ENCODE assay signal across 1 fruit fly cellular context in genomic region chr3L:22835144-22835964, dm6.
TF ChIP-seq lines count a peak whose summit lies in the region.

jim (minus strand) TSS chr3L:22835194.

TF ChIP-seq in whole organism, embryonic, 481 proteins besides CTCF, POLR2A, EP300 and RAD21 (continued from another document and continues in another):
- TF ChIP-seq CG3847 (GFP tag; IDR thresholded peaks at IDR 0.05; lab: Robert Waterston, UW) (no peak), tna (GFP tag; IDR thresholded peaks at IDR 0.05; lab: Robert Waterston, UW; ENCODE audit: partially characterized antibody) (no peak), yki (optimal IDR thresholded peaks at IDR 0.05; lab: Kevin White, UChicago) (peak; percentile 42), CG30020 (tag; optimal IDR thresholded peaks at IDR 0.05; lab: Kevin White, UChicago) (no peak), CHES-1-like (GFP tag; optimal IDR thresholded peaks at IDR 0.05; lab: Kevin White, UChicago) (no peak), CG3065 (GFP tag; optimal IDR thresholded peaks at IDR 0.05; lab: Kevin White, UChicago) (no peak), CG17612 (GFP tag; IDR thresholded peaks at IDR 0.05; lab: Robert Waterston, UW) (no peak), PHDP (tag; optimal IDR thresholded peaks at IDR 0.05; lab: Kevin White, UChicago) (peak; percentile 28), CG11723 (GFP tag; optimal IDR thresholded peaks at IDR 0.05; lab: Kevin White, UChicago) (peak; percentile 14), CG6854 (GFP tag; optimal IDR thresholded peaks at IDR 0.05; lab: Kevin White, UChicago) (peak; percentile 57), knrl (GFP tag; IDR thresholded peaks at IDR 0.05; lab: Robert Waterston, UW; ENCODE audit: partially characterized antibody) (no peak; the same call in 2 of the 3 replicates), lbe (GFP tag; optimal IDR thresholded peaks at IDR 0.05; lab: Kevin White, UChicago) (peak; percentile 43), CG18599 (GFP tag; optimal IDR thresholded peaks at IDR 0.05; lab: Kevin White, UChicago) (peak; percentile 49), CG3995 (GFP tag; optimal IDR thresholded peaks at IDR 0.05; lab: Kevin White, UChicago) (no peak), NC2α (GFP tag; optimal IDR thresholded peaks at IDR 0.05; lab: Kevin White, UChicago) (no peak), CG13296 (GFP tag; optimal IDR thresholded peaks at IDR 0.05; lab: Kevin White, UChicago) (no peak), CG6654 (GFP tag; optimal IDR thresholded peaks at IDR 0.05; lab: Kevin White, UChicago) (no peak), CG2116 (GFP tag; optimal IDR thresholded peaks at IDR 0.05; lab: Kevin White, UChicago) (no peak), Asciz (GFP tag; optimal IDR thresholded peaks at IDR 0.05; lab: Kevin White, UChicago) (no peak), fru (optimal IDR thresholded peaks at IDR 0.05; lab: Kevin White, UChicago) (no peak), hb (GFP tag; IDR thresholded peaks at IDR 0.05; lab: Robert Waterston, UW; ENCODE audit: partially characterized antibody) (no peak), CG1792 (GFP tag; optimal IDR thresholded peaks at IDR 0.05; lab: Kevin White, UChicago) (no peak), CG10267 (tag; optimal IDR thresholded peaks at IDR 0.05; lab: Kevin White, UChicago) (no peak), chm (GFP tag; IDR thresholded peaks at IDR 0.05; lab: Robert Waterston, UW) (no peak), CG12659 (GFP tag; optimal IDR thresholded peaks at IDR 0.05; lab: Kevin White, UChicago) (no peak), ase (GFP tag; IDR thresholded peaks at IDR 0.05; lab: Robert Waterston, UW) (no peak), C15 (GFP tag; IDR thresholded peaks at IDR 0.05; lab: Robert Waterston, UW) (no peak), CG14860 (GFP tag; IDR thresholded peaks at IDR 0.05; lab: Robert Waterston, UW; ENCODE audit: partially characterized antibody) (no peak), ken (GFP tag; IDR thresholded peaks at IDR 0.05; lab: Robert Waterston, UW) (peak; percentile 20; the same call in 1 of the 3 replicates), grau (tag; optimal IDR thresholded peaks at IDR 0.05; lab: Kevin White, UChicago) (no peak), Xrp1 (GFP tag; IDR thresholded peaks at IDR 0.05; lab: Robert Waterston, UW) (no peak), mirr (GFP tag; optimal IDR thresholded peaks at IDR 0.05; lab: Kevin White, UChicago) (peak; percentile 49), row (GFP tag; IDR thresholded peaks at IDR 0.05; lab: Robert Waterston, UW) (no peak), B-H2 (GFP tag; optimal IDR thresholded peaks at IDR 0.05; lab: Kevin White, UChicago) (no peak), Stat92E (GFP tag; optimal IDR thresholded peaks at IDR 0.05; lab: Kevin White, UChicago) (no peak), corto (GFP tag; optimal IDR thresholded peaks at IDR 0.05; lab: Kevin White, UChicago) (peak; percentile 63), danr (GFP tag; IDR thresholded peaks at IDR 0.05; lab: Robert Waterston, UW) (no peak; the same call in 1 of the 2 replicates), hkb (optimal IDR thresholded peaks at IDR 0.05; lab: Kevin White, UChicago) (no peak), hkb (GFP tag; IDR thresholded peaks at IDR 0.05; lab: Robert Waterston, UW) (no peak), so (GFP tag; IDR thresholded peaks at IDR 0.05; lab: Robert Waterston, UW) (peak; percentile 24; the same call in 1 of the 3 replicates), ap (GFP tag; IDR thresholded peaks at IDR 0.05; lab: Robert Waterston, UW) (no peak), tio (GFP tag; optimal IDR thresholded peaks at IDR 0.05; lab: Kevin White, UChicago) (no peak), slbo (GFP tag; IDR thresholded peaks at IDR 0.05; lab: Robert Waterston, UW) (peak; percentile 23; the same call in 1 of the 2 replicates), CG12236 (GFP tag; optimal IDR thresholded peaks at IDR 0.05; lab: Kevin White, UChicago) (no peak), crp (GFP tag; optimal IDR thresholded peaks at IDR 0.05; lab: Kevin White, UChicago) (no peak), nau (GFP tag; optimal IDR thresholded peaks at IDR 0.05; lab: Kevin White, UChicago) (peak; percentile 25), Antp (GFP tag; optimal IDR thresholded peaks at IDR 0.05; lab: Kevin White, UChicago) (no peak), klu (GFP tag; IDR thresholded peaks at IDR 0.05; lab: Robert Waterston, UW) (no peak), Ssrp (tag; optimal IDR thresholded peaks at IDR 0.05; lab: Kevin White, UChicago) (no peak), CG14710 (tag; optimal IDR thresholded peaks at IDR 0.05; lab: Kevin White, UChicago) (no peak), sna (GFP tag; IDR thresholded peaks at IDR 0.05; lab: Robert Waterston, UW; ENCODE audit: partially characterized antibody) (peak; percentile 65), CG17912 (GFP tag; optimal IDR thresholded peaks at IDR 0.05; lab: Kevin White, UChicago) (no peak), CG15514 (GFP tag; optimal IDR thresholded peaks at IDR 0.05; lab: Kevin White, UChicago) (peak; percentile 25), CG11398 (GFP tag; optimal IDR thresholded peaks at IDR 0.05; lab: Kevin White, UChicago) (no peak), ERR (GFP tag; optimal IDR thresholded peaks at IDR 0.05; lab: Kevin White, UChicago) (peak; percentile 0), gcm2 (GFP tag; optimal IDR thresholded peaks at IDR 0.05; lab: Kevin White, UChicago) (no peak), pros (GFP tag; optimal IDR thresholded peaks at IDR 0.05; lab: Kevin White, UChicago) (peak; percentile 58), CG17328 (GFP tag; IDR thresholded peaks at IDR 0.05; lab: Robert Waterston, UW) (no peak), CG9215 (GFP tag; IDR thresholded peaks at IDR 0.05; lab: Robert Waterston, UW) (no peak), CG7786 (GFP tag; optimal IDR thresholded peaks at IDR 0.05; lab: Kevin White, UChicago) (no peak), dysf (GFP tag; IDR thresholded peaks at IDR 0.05; lab: Robert Waterston, UW) (peak; percentile 29; the same call in 1 of the 3 replicates), ara (GFP tag; IDR thresholded peaks at IDR 0.05; lab: Robert Waterston, UW) (no peak), CG4424 (GFP tag; optimal IDR thresholded peaks at IDR 0.05; lab: Kevin White, UChicago) (no peak), CG12942 (GFP tag; optimal IDR thresholded peaks at IDR 0.05; lab: Kevin White, UChicago) (no peak), CG33557 (GFP tag; optimal IDR thresholded peaks at IDR 0.05; lab: Kevin White, UChicago) (no peak), CG15479 (GFP tag; optimal IDR thresholded peaks at IDR 0.05; lab: Kevin White, UChicago) (no peak), CG10979 (tag; optimal IDR thresholded peaks at IDR 0.05; lab: Kevin White, UChicago) (no peak), zfh1 (GFP tag; IDR thresholded peaks at IDR 0.05; lab: Robert Waterston, UW) (no peak), ind (GFP tag; optimal IDR thresholded peaks at IDR 0.05; lab: Kevin White, UChicago) (no peak), CG31224 (GFP tag; IDR thresholded peaks at IDR 0.05; lab: Robert Waterston, UW) (no peak), Elba2 (GFP tag; optimal IDR thresholded peaks at IDR 0.05; lab: Kevin White, UChicago) (no peak), Camta (GFP tag; optimal IDR thresholded peaks at IDR 0.05; lab: Kevin White, UChicago) (no peak), Atf6 (GFP tag; IDR thresholded peaks at IDR 0.05; lab: Robert Waterston, UW) (peak; percentile 32; the same call in 1 of the 2 replicates), Hr3 (GFP tag; optimal IDR thresholded peaks at IDR 0.05; lab: Kevin White, UChicago) (no peak), Ets97D (GFP tag; optimal IDR thresholded peaks at IDR 0.05; lab: Kevin White, UChicago) (no peak), CG4282 (GFP tag; optimal IDR thresholded peaks at IDR 0.05; lab: Kevin White, UChicago) (no peak), Ptx1 (GFP tag; IDR thresholded peaks at IDR 0.05; lab: Robert Waterston, UW) (no peak), zf30C (GFP tag; optimal IDR thresholded peaks at IDR 0.05; lab: Kevin White, UChicago) (no peak), Hmx (GFP tag; optimal IDR thresholded peaks at IDR 0.05; lab: Kevin White, UChicago) (no peak), CG17385 (GFP tag; optimal IDR thresholded peaks at IDR 0.05; lab: Kevin White, UChicago) (peak; percentile 6), NFAT (GFP tag; IDR thresholded peaks at IDR 0.05; lab: Robert Waterston, UW) (peak; percentile 45; the same call in 1 of the 2 replicates), aop (GFP tag; IDR thresholded peaks at IDR 0.05; lab: Robert Waterston, UW) (no peak), ftz-f1 (GFP tag; optimal IDR thresholded peaks at IDR 0.05; lab: Kevin White, UChicago) (peak; percentile 18), pfk (GFP tag; optimal IDR thresholded peaks at IDR 0.05; lab: Kevin White, UChicago) (no peak), unc-4 (GFP tag; IDR thresholded peaks at IDR 0.05; lab: Robert Waterston, UW; ENCODE audit: partially characterized antibody) (no peak; the same call in 1 of the 2 replicates), CG7357 (GFP tag; IDR thresholded peaks at IDR 0.05; lab: Robert Waterston, UW) (no peak), CG3838 (GFP tag; optimal IDR thresholded peaks at IDR 0.05; lab: Kevin White, UChicago) (no peak), stc (GFP tag; IDR thresholded peaks at IDR 0.05; lab: Robert Waterston, UW) (no peak; the same call in 1 of the 2 replicates), HLH4C (GFP tag; IDR thresholded peaks at IDR 0.05; lab: Robert Waterston, UW; ENCODE audit: partially characterized antibody) (0 out of 3 replicates have a peak, but pooled peaks have one; percentile 49), YL-1 (GFP tag; optimal IDR thresholded peaks at IDR 0.05; lab: Kevin White, UChicago) (no peak), pita (GFP tag; optimal IDR thresholded peaks at IDR 0.05; lab: Kevin White, UChicago) (no peak), CG6272 (GFP tag; IDR thresholded peaks at IDR 0.05; lab: Robert Waterston, UW) (no peak), CG13775 (GFP tag; optimal IDR thresholded peaks at IDR 0.05; lab: Kevin White, UChicago) (no peak), Bgb (GFP tag; IDR thresholded peaks at IDR 0.05; lab: Robert Waterston, UW; ENCODE audit: partially characterized antibody) (no peak; the same call in 1 of the 2 replicates), Lpt (GFP tag; optimal IDR thresholded peaks at IDR 0.05; lab: Kevin White, UChicago) (no peak), HLH3B (GFP tag; IDR thresholded peaks at IDR 0.05; lab: Robert Waterston, UW) (no peak), gsb (GFP tag; IDR thresholded peaks at IDR 0.05; lab: Robert Waterston, UW) (0 out of 2 replicates have a peak, but pooled peaks have one; percentile 19), ash1 (GFP tag; optimal IDR thresholded peaks at IDR 0.05; lab: Kevin White, UChicago) (peak; percentile 51), CG8388 (GFP tag; optimal IDR thresholded peaks at IDR 0.05; lab: Kevin White, UChicago) (no peak), Nf-YA (GFP tag; IDR thresholded peaks at IDR 0.05; lab: Robert Waterston, UW) (no peak), CG8290 (GFP tag; optimal IDR thresholded peaks at IDR 0.05; lab: Kevin White, UChicago) (no peak), CG8290 (tag; optimal IDR thresholded peaks at IDR 0.05; lab: Kevin White, UChicago) (peak in 1 of 2 experiments; percentile 37), CG14965 (GFP tag; optimal IDR thresholded peaks at IDR 0.05; lab: Kevin White, UChicago; ENCODE audit: borderline replicate concordance) (no peak), zen2 (GFP tag; IDR thresholded peaks at IDR 0.05; lab: Robert Waterston, UW; ENCODE audit: partially characterized antibody) (no peak), slp2 (GFP tag; optimal IDR thresholded peaks at IDR 0.05; lab: Kevin White, UChicago) (no peak), ATbp (GFP tag; optimal IDR thresholded peaks at IDR 0.05; lab: Kevin White, UChicago) (no peak), CG9817 (tag; optimal IDR thresholded peaks at IDR 0.05; lab: Kevin White, UChicago) (no peak), HLHmδ (GFP tag; optimal IDR thresholded peaks at IDR 0.05; lab: Kevin White, UChicago) (no peak), NfI (GFP tag; optimal IDR thresholded peaks at IDR 0.05; lab: Kevin White, UChicago) (no peak), Bdp1 (GFP tag; optimal IDR thresholded peaks at IDR 0.05; lab: Kevin White, UChicago) (no peak), CG9609 (GFP tag; optimal IDR thresholded peaks at IDR 0.05; lab: Kevin White, UChicago) (no peak), CG34422 (GFP tag; IDR thresholded peaks at IDR 0.05; lab: Robert Waterston, UW) (peak; percentile 29; the same call in 1 of the 3 replicates), psq (GFP tag; optimal IDR thresholded peaks at IDR 0.05; lab: Kevin White, UChicago) (peak; percentile 9), CG1832 (GFP tag; optimal IDR thresholded peaks at IDR 0.05; lab: Kevin White, UChicago) (no peak), croc (GFP tag; conservative IDR thresholded peaks at IDR 0.05; lab: Robert Waterston, UW) (no peak), CG16779 (GFP tag; IDR thresholded peaks at IDR 0.05; lab: Robert Waterston, UW) (no peak), CG12391 (tag; optimal IDR thresholded peaks at IDR 0.05; lab: Kevin White, UChicago) (no peak), CG17829 (tag; optimal IDR thresholded peaks at IDR 0.05; lab: Kevin White, UChicago) (no peak), bowl (GFP tag; IDR thresholded peaks at IDR 0.05; lab: Robert Waterston, UW) (no peak), NC2β (GFP tag; optimal IDR thresholded peaks at IDR 0.05; lab: Kevin White, UChicago) (no peak), sisA (GFP tag; IDR thresholded peaks at IDR 0.05; lab: Robert Waterston, UW) (no peak), trem (tag; optimal IDR thresholded peaks at IDR 0.05; lab: Kevin White, UChicago) (no peak), ranshi (GFP tag; IDR thresholded peaks at IDR 0.05; lab: Robert Waterston, UW) (no peak; the same call in 1 of the 2 replicates), CG6813 (GFP tag; optimal IDR thresholded peaks at IDR 0.05; lab: Kevin White, UChicago) (peak; percentile 39), sr (GFP tag; IDR thresholded peaks at IDR 0.05; lab: Robert Waterston, UW) (no peak), abd-A (tag; optimal IDR thresholded peaks at IDR 0.05; lab: Kevin White, UChicago) (peak; percentile 83), CG6254 (GFP tag; optimal IDR thresholded peaks at IDR 0.05; lab: Kevin White, UChicago) (peak; percentile 19), CG8924 (tag; optimal IDR thresholded peaks at IDR 0.05; lab: Kevin White, UChicago) (no peak), CG1529 (GFP tag; optimal IDR thresholded peaks at IDR 0.05; lab: Kevin White, UChicago) (no peak), Hr39 (optimal IDR thresholded peaks at IDR 0.05; lab: Kevin White, UChicago) (no peak), Jarid2 (GFP tag; optimal IDR thresholded peaks at IDR 0.05; lab: Kevin White, UChicago) (peak; percentile 25), Gug (GFP tag; IDR thresholded peaks at IDR 0.05; lab: Robert Waterston, UW) (no peak), Myb (GFP tag; optimal IDR thresholded peaks at IDR 0.05; lab: Kevin White, UChicago) (no peak), gro (GFP tag; optimal IDR thresholded peaks at IDR 0.05; lab: Kevin White, UChicago) (no peak), Abd-B (GFP tag; optimal IDR thresholded peaks at IDR 0.05; lab: Kevin White, UChicago) (no peak)
